Fruit fly (Drosophila melanogaster): ENCODE results near the gene Pp2A-29B.

Pp2A-29B gene

dm6 chr2L:8416350-8417046 lies 50.7 kb downstream of the Pp2A-29B start:
- TF ChIP-seq Eip93F (GFP tag; optimal IDR thresholded peaks at IDR 0.05) (no peak), CG6276 (GFP tag; optimal IDR thresholded peaks at IDR 0.05) (peak; percentile 16), vri (GFP tag; optimal IDR thresholded peaks at IDR 0.05) (peak; percentile 55), CG3919 (GFP tag; optimal IDR thresholded peaks at IDR 0.05) (peak; percentile 81), esn (GFP tag; optimal IDR thresholded peaks at IDR 0.05) (peak; percentile 85), CG4318 (GFP tag; optimal IDR thresholded peaks at IDR 0.05) (no peak), CG11902 (GFP tag; optimal IDR thresholded peaks at IDR 0.05) (peak; percentile 30), Blimp-1 (GFP tag; optimal IDR thresholded peaks at IDR 0.05) (peak; percentile 29), CG16779 (tag; optimal IDR thresholded peaks at IDR 0.05) (peak; percentile 61), CG11762 (GFP tag; optimal IDR thresholded peaks at IDR 0.05; ENCODE audit: insufficient read depth) (no peak), fd59A (GFP tag; optimal IDR thresholded peaks at IDR 0.05) (peak; percentile 65), CG31627 (GFP tag; optimal IDR thresholded peaks at IDR 0.05) (peak; percentile 73), OdsH (GFP tag; optimal IDR thresholded peaks at IDR 0.05) (peak; percentile 58), Gug (GFP tag; IDR thresholded peaks at IDR 0.05) (no peak), Hr39 (GFP tag; optimal IDR thresholded peaks at IDR 0.05) (peak; percentile 78), CG6792 (GFP tag; optimal IDR thresholded peaks at IDR 0.05) (peak; percentile 76), Sox14 (GFP tag; optimal IDR thresholded peaks at IDR 0.05) (peak; percentile 98), Sox102F (GFP tag; optimal IDR thresholded peaks at IDR 0.05) (peak; percentile 88), salr (GFP tag; optimal IDR thresholded peaks at IDR 0.05) (peak; percentile 32 to 63), acj6 (GFP tag; optimal IDR thresholded peaks at IDR 0.05) (peak; percentile 65), achi (GFP tag; optimal IDR thresholded peaks at IDR 0.05) (peak; percentile 72), Ets96B (tag; optimal IDR thresholded peaks at IDR 0.05) (peak; percentile 76), Sox15 (GFP tag; optimal IDR thresholded peaks at IDR 0.05) (peak; percentile 7), ss (GFP tag; optimal IDR thresholded peaks at IDR 0.05) (peak; percentile 82 to 90), CG3032 (tag; optimal IDR thresholded peaks at IDR 0.05) (peak; percentile 63), Smox (GFP tag; optimal IDR thresholded peaks at IDR 0.05) (peak; percentile 73), CG8632 (GFP tag; optimal IDR thresholded peaks at IDR 0.05) (peak; percentile 59), Met (GFP tag; optimal IDR thresholded peaks at IDR 0.05) (peak; percentile 80), CG1621 (tag; optimal IDR thresholded peaks at IDR 0.05) (peak; percentile 71), CG6163 (GFP tag; IDR thresholded peaks at IDR 0.05) (peak; percentile 82), CG15336 (GFP tag; IDR thresholded peaks at IDR 0.05) (peak; percentile 60), Eip78C (GFP tag) (peak; percentile 94), lz (GFP tag; optimal IDR thresholded peaks at IDR 0.05) (peak; percentile 79), CG34406 (GFP tag; optimal IDR thresholded peaks at IDR 0.05) (peak; percentile 56), cyc (GFP tag; optimal IDR thresholded peaks at IDR 0.05) (peak; percentile 72), CG7368 (GFP tag; optimal IDR thresholded peaks at IDR 0.05) (peak; percentile 60), Eip75B (GFP tag; optimal IDR thresholded peaks at IDR 0.05) (peak; percentile 89), dsx (GFP tag; optimal IDR thresholded peaks at IDR 0.05; ENCODE audit: poor library complexity, severe bottlenecking) (peak; percentile 84), CG10631 (GFP tag; optimal IDR thresholded peaks at IDR 0.05) (peak; percentile 73), CG6808 (GFP tag; optimal IDR thresholded peaks at IDR 0.05) (peak; percentile 73), spab (GFP tag; optimal IDR thresholded peaks at IDR 0.05) (peak; percentile 75), fkh (GFP tag; optimal IDR thresholded peaks at IDR 0.05) (peak; percentile 16), CG6854 (GFP tag; optimal IDR thresholded peaks at IDR 0.05) (peak; percentile 6), topi (GFP tag; optimal IDR thresholded peaks at IDR 0.05) (peak; percentile 78), CG8319 (GFP tag; optimal IDR thresholded peaks at IDR 0.05) (peak; percentile 22), CG8119 (GFP tag; IDR thresholded peaks at IDR 0.05) (peak; percentile 55; the same call in 2 of the 3 replicates), Hr38 (GFP tag; optimal IDR thresholded peaks at IDR 0.05) (no peak), Ets21C (GFP tag; optimal IDR thresholded peaks at IDR 0.05) (peak; percentile 60), net (GFP tag; optimal IDR thresholded peaks at IDR 0.05) (peak; percentile 59), dac (GFP tag; optimal IDR thresholded peaks at IDR 0.05) (peak; percentile 14)
